Fruit fly (Drosophila melanogaster) whole organism, pupa: ENCODE results near the gene RhoGAP100F.

ENCODE experiments used
- CG12605 ChIP-seq: fragments of 200-800 bp; sonication (Bioruptor generic); IDR thresholded peaks from 2 replicates; pipeline ENCODE4 v1.3.6; 2022; ENCODE audit warnings: missing biosample characterization, missing genetic modification characterization
- CG14655 ChIP-seq: fragments of 200-800 bp; sonication (Bioruptor generic); optimal IDR thresholded peaks from 3 replicates; lab custom pipeline; 2017; ENCODE audit warnings: mild to moderate bottlenecking, missing biosample characterization, missing genetic modification reagents, missing genetic modification characterization
- CG8159 ChIP-seq: fragments of 200-800 bp; sonication (Bioruptor generic); optimal IDR thresholded peaks from 3 replicates; lab custom pipeline; 2018; ENCODE audit warnings: missing biosample characterization, mild to moderate bottlenecking, missing genetic modification characterization, moderate library complexity
- Snoo ChIP-seq: fragments of 200-800 bp; sonication (Bioruptor generic); optimal IDR thresholded peaks from 3 replicates; lab custom pipeline; 2017; ENCODE audit warnings: missing biosample characterization, mild to moderate bottlenecking, missing genetic modification characterization, inconsistent platforms

DNA sequence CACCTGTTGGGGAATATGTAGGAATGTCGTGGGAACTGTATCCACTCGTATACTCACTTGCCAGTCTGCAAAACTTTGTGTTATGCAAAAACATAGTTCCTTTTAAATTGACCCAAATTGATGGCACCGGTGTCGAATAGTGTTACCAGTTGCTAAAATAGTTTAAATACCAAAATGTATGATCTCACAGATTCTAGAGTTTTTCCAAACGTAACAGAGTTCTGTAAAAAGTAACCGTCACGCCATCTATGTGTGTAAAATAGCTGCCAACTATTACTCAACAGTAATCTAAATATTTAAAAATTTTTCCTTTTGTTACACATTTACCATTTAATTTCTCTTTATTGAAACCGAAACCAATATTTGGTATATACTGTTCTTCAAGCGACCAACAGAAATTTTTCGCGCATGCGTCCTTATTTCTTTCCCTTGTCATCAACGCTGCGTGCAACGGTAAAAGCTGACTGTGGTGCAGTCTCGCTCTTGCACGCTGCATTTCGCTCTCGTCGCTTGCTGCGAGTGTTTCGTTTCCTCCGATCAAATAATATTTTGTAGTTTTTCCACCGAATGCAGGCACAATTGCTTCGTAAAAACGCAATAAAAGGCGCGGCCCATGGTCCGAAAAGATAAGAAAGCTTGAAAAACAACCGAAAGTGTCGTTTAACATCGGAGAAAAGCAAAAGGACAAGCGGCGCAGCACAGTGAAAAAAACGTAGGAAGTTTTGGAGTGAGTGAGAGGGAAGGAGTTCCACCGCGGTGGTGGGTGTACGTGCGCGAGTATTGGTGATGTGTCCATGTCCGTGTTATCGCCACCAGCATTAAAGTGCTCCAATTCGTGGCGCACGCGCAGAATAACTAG is at the start of gene RhoGAP100F, which contains the start of gene FeCH:
- no peak for TF ChIP-seq CG14655 (GFP tag; lab: Kevin White, UChicago)
- TF ChIP-seq CG12605 (GFP tag; lab: Robert Waterston, UW), result no peak
- no peak for TF ChIP-seq Snoo
- TF ChIP-seq CG8159 (tag; lab: Kevin White, UChicago), result no peak
